Worm (Caenorhabditis elegans) whole organism, young adult: ENCODE measurements around the gene twk-12.

Experiments used
- B0019.2 ChIP-seq: fragments of 200-800 bp; sonication (Bioruptor generic); conservative IDR thresholded peaks from 2 replicates; pipeline ENCODE4 v1.3.6; 2022; ENCODE audit warnings: missing genetic modification reagents, missing genetic modification characterization, missing compliant biosample characterization
- B0035.1 ChIP-seq: sonication (generic microtip); optimal IDR thresholded peaks from 2 replicates; lab custom pipeline; 2016; ENCODE audit warnings: missing genetic modification characterization, mild to moderate bottlenecking, missing compliant biosample characterization, missing genotype, missing genetic modification reagents
- F49E8.2 ChIP-seq: sonication (generic microtip); optimal IDR thresholded peaks from 3 replicates; lab custom pipeline; 2017; ENCODE audit warnings: missing genetic modification characterization, mild to moderate bottlenecking, missing compliant biosample characterization, antibody characterized with exemption, moderate library complexity; ENCODE audit not compliant: insufficient read depth
- Y53G8AR.9 ChIP-seq: fragments of 200-800 bp; sonication (Bioruptor generic); conservative IDR thresholded peaks from 2 replicates; pipeline ENCODE4 v1.3.6; 2022; ENCODE audit warnings: missing genetic modification reagents, missing genetic modification characterization, missing compliant biosample characterization
- Y56A3A.18 ChIP-seq: fragments of 200-800 bp; sonication (Bioruptor generic); IDR thresholded peaks from 2 replicates; pipeline ENCODE4 v1.3.6; 2022; ENCODE audit warnings: missing genetic modification reagents, missing genetic modification characterization, missing compliant biosample characterization
- Y67H2A.10 ChIP-seq: fragments of 200-800 bp; sonication (Bioruptor generic); conservative IDR thresholded peaks from 2 replicates; pipeline ENCODE4 v1.3.6; 2022; ENCODE audit warnings: missing genetic modification reagents, missing genetic modification characterization, missing compliant biosample characterization
- ZK185.1 ChIP-seq: sonication (generic microtip); optimal IDR thresholded peaks from 2 replicates; lab custom pipeline; 2016; ENCODE audit warnings: mild to moderate bottlenecking, missing genetic modification characterization, missing compliant biosample characterization; ENCODE audit not compliant: poor library complexity, severe bottlenecking
- akir-1 ChIP-seq: fragments of 200-800 bp; sonication (Bioruptor generic); optimal IDR thresholded peaks from 2 replicates; lab custom pipeline; 2018; ENCODE audit warnings: mild to moderate bottlenecking, missing genetic modification characterization, moderate library complexity, missing compliant biosample characterization
- ama-1 ChIP-seq, 3 experiments: fragments of 150-350 bp in 1 of 3; sonication (generic microtip) in 2 of 3; optimal IDR thresholded peaks; 2 replicates each; lab custom pipeline; 2014 to 2018; ENCODE audit warnings: missing biosample characterization in 2 of 3, missing genetic modification characterization in 2 of 3, missing genetic modification reagents in 2 of 3
- aptf-3 ChIP-seq: fragments of 200-800 bp; sonication (Bioruptor generic); IDR thresholded peaks from 2 replicates; pipeline ENCODE4 v1.3.6; 2022; ENCODE audit warnings: missing genetic modification characterization, missing compliant biosample characterization
- atf-7 ChIP-seq: sonication (generic microtip); optimal IDR thresholded peaks from 2 replicates; lab custom pipeline; 2017; ENCODE audit warnings: mild to moderate bottlenecking, missing genetic modification characterization, missing compliant biosample characterization
- ceh-100 ChIP-seq: fragments of 200-800 bp; sonication (Bioruptor generic); IDR thresholded peaks from 2 replicates; pipeline ENCODE4 v1.3.6; 2022; ENCODE audit warnings: missing genetic modification reagents, missing genetic modification characterization, missing compliant biosample characterization
- ceh-27 ChIP-seq: fragments of 200-800 bp; sonication (Bioruptor generic); optimal IDR thresholded peaks from 2 replicates; lab custom pipeline; 2018; ENCODE audit warnings: mild to moderate bottlenecking, missing genetic modification characterization, moderate library complexity, missing compliant biosample characterization
- ceh-79 ChIP-seq: sonication (generic microtip); optimal IDR thresholded peaks from 2 replicates; lab custom pipeline; 2017; ENCODE audit warnings: mild to moderate bottlenecking, missing genetic modification characterization, missing compliant biosample characterization
- egl-44 ChIP-seq: fragments of 200-800 bp; sonication (Bioruptor generic); IDR thresholded peaks from 2 replicates; pipeline ENCODE4 v1.3.6; 2022; ENCODE audit warnings: missing genetic modification reagents, missing genetic modification characterization, missing compliant biosample characterization
- hmg-1.2 ChIP-seq: fragments of 200-800 bp; sonication (Bioruptor generic); IDR thresholded peaks from 2 replicates; pipeline ENCODE4 v1.3.6; 2022; ENCODE audit warnings: missing genetic modification reagents, missing genetic modification characterization, missing compliant biosample characterization
- lag-1 ChIP-seq: fragments of 200-800 bp; sonication (Bioruptor generic); IDR thresholded peaks from 2 replicates; pipeline ENCODE4 v1.3.6; 2022; ENCODE audit warnings: missing genetic modification reagents, missing genetic modification characterization, missing compliant biosample characterization
- let-526 ChIP-seq: fragments of 200-800 bp; sonication (Bioruptor generic); IDR thresholded peaks from 2 replicates; pipeline ENCODE4 v1.3.6; 2022; ENCODE audit warnings: missing genetic modification reagents, missing genetic modification characterization, missing compliant biosample characterization
- mes-4 ChIP-seq: sonication (generic microtip); optimal IDR thresholded peaks from 2 replicates; lab custom pipeline; 2016; ENCODE audit warnings: missing genotype, missing genetic modification characterization, missing compliant biosample characterization
- nhr-120 ChIP-seq: fragments of 200-800 bp; sonication (Bioruptor generic); IDR thresholded peaks from 2 replicates; pipeline ENCODE4 v1.3.6; 2022; ENCODE audit warnings: missing genetic modification characterization, missing compliant biosample characterization
- nhr-179 ChIP-seq: sonication (generic microtip); optimal IDR thresholded peaks from 2 replicates; lab custom pipeline; 2016; ENCODE audit warnings: mild to moderate bottlenecking, missing genetic modification characterization, missing compliant biosample characterization
- nhr-80 ChIP-seq: sonication (generic microtip); optimal IDR thresholded peaks from 2 replicates; lab custom pipeline; 2016; ENCODE audit warnings: missing genetic modification characterization, missing compliant biosample characterization
- pbrm-1 ChIP-seq: fragments of 200-800 bp; sonication (Bioruptor generic); IDR thresholded peaks from 2 replicates; pipeline ENCODE4 v1.3.6; 2022; ENCODE audit warnings: missing genetic modification reagents, missing genetic modification characterization, missing compliant biosample characterization
- rec-8 ChIP-seq, 2 experiments: sonication (generic microtip); optimal IDR thresholded peaks; 2 replicates each; lab custom pipeline; 2016; ENCODE audit warnings: mild to moderate bottlenecking in 2 of 2, missing genetic modification characterization in 2 of 2, missing genetic modification reagents in 2 of 2, missing genotype in 2 of 2, missing biosample characterization in 1 of 2, missing compliant biosample characterization in 1 of 2, moderate library complexity in 1 of 2
- sea-2 ChIP-seq: fragments of 200-800 bp; sonication (Bioruptor generic); IDR thresholded peaks from 2 replicates; pipeline ENCODE4 v1.3.6; 2022; ENCODE audit warnings: missing genetic modification characterization, missing compliant biosample characterization
- snpc-4 ChIP-seq, 5 experiments: fragments of 150-350 bp in 1 of 5; sonication (generic microtip) in 4 of 5; optimal IDR thresholded peaks; 2 replicates each; lab custom pipeline; 2014 to 2018; ENCODE audit warnings: missing genetic modification characterization in 5 of 5, missing biosample characterization in 3 of 5, antibody characterized with exemption in 2 of 5, mild to moderate bottlenecking in 2 of 5, missing compliant biosample characterization in 2 of 5, missing genotype in 2 of 5, moderate library complexity in 2 of 5, missing genetic modification reagents in 1 of 5
- sptf-2 ChIP-seq: fragments of 200-800 bp; sonication (Bioruptor generic); optimal IDR thresholded peaks from 2 replicates; lab custom pipeline; 2018; ENCODE audit warnings: mild to moderate bottlenecking, missing genetic modification characterization, missing compliant biosample characterization
- tbp1 ChIP-seq: fragments of 200-800 bp; sonication (Bioruptor generic); optimal IDR thresholded peaks from 2 replicates; lab custom pipeline; 2018; ENCODE audit warnings: mild to moderate bottlenecking, missing genetic modification characterization, missing compliant biosample characterization
- ztf-26 ChIP-seq: sonication (generic microtip); optimal IDR thresholded peaks from 2 replicates; lab custom pipeline; 2017; ENCODE audit warnings: missing genetic modification characterization, missing compliant biosample characterization

The twk-12 gene

ce11 chrV:10638515-10638914, 28.9 kb upstream of the twk-12 start:
- peak; percentile 96 for TF ChIP-seq hmg-1.2 (GFP tag; lab: Robert Waterston, UW)

DNA sequence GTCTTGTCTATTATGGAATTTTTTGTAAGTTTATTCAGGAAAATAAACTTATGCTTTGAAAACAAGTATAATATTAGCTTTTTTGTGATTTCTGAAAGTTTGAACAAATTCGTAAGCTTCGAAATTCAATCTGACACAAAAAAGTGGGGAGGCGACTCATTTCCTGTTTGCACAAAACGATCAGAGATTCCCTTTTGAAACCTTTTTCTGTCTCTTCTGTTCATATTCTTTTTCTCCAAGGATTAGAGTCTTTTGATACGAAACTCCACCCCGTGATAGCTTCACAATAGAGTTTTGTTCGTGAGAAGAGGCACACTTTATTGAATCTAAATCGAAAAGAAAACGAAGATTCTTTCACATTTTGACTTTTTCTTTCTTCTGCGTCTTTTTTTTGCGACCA, 26.4 kb upstream of the twk-12 start:
- TF ChIP-seq ceh-100 (GFP tag; lab: Robert Waterston, UW) (no peak), Y67H2A.10 (GFP tag; lab: Robert Waterston, UW) (no peak), Y56A3A.18 (GFP tag; lab: Robert Waterston, UW) (no peak), B0035.1 (tag; lab: Kevin White, UChicago) (no peak), nhr-179 (tag; lab: Kevin White, UChicago) (no peak), nhr-80 (no peak), akir-1 (GFP tag; lab: Kevin White, UChicago) (no peak)

DNA sequence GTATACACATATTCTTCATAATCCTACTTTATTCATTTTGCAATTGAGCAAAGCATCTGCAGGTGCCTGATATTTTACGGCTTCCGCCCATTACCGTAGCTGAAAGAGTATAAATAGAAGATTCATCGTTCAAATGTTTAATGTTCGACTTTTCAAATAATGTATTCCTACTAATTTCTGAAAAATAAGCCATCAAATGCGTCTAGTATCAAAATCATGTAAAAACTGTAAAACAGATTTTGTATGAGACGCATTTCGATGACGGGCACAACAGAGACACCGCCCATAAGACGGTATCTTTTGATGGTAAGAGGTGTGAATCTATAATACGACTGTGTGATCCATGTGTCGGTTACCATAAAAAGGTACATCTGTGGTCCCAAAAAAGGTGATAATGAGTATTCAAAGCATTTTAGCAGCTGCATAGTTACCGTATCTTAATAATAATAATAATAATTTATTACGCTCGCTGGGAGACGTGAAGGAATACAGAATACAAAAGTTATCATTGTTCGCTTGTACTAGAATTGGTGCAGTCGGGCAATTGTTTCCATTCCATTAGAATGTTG, 20.3 kb upstream of the twk-12 start, which contains the start of the genes C32C4.3 and C32C4.16:
C32C4.3 (minus strand) TSS at position 101 of the 569 bp plus-strand sequence.
C32C4.16 (plus strand) TSS at position 519 of the 569 bp plus-strand sequence.
- no peak for TF ChIP-seq egl-44 (GFP tag; lab: Robert Waterston, UW)
- no peak for TF ChIP-seq let-526 (GFP tag; lab: Robert Waterston, UW)
- TF ChIP-seq, all 124 proteins: peak for 0

DNA sequence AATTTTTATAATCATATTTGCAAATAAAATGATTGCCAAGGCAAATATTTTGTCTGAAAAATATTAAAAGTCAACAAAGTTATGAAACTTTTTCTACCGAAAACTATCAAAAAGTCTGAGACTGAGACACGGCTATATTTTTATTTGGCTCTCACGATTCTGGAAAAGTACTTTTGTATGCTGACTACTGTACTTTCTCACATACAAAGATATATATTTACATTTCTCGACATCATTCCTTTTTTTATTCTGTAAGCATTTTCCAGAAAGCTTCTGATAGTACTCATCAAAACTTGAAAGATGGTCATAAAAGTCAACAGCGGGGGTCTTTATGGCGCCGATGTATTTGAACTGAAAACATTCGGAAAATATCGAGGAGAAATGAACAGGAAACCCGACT, 19.2 kb upstream of the twk-12 start, which contains the start of gene aqp-6:
aqp-6 (plus strand) TSS at position 301 of the 400 bp plus-strand sequence.
- TF ChIP-seq atf-7 (tag; lab: Kevin White, UChicago) (no peak), ZK185.1 (tag; lab: Kevin White, UChicago) (no peak), pbrm-1 (no peak), ama-1 (optimal IDR thresholded peaks at IDR 0.05; lab: Kevin White, UChicago) (no peak), ama-1 (GFP tag; optimal IDR thresholded peaks at IDR 0.05; lab: Kevin White, UChicago) (no peak), rec-8 (tag; optimal IDR thresholded peaks at IDR 0.05; lab: Kevin White, UChicago) (no peak)

ce11 chrV:10654165-10654564, 13.2 kb upstream of the twk-12 start, which contains the start of gene ugt-35:
Gene ugt-35, minus strand, starts transcription at chrV:10654265.
- no peak for TF ChIP-seq B0019.2 (GFP tag; lab: Robert Waterston, UW)
- no peak for TF ChIP-seq snpc-4 (GFP tag; optimal IDR thresholded peaks at IDR 0.05; lab: Kevin White, UChicago)
- TF ChIP-seq snpc-4 (tag; optimal IDR thresholded peaks at IDR 0.05; lab: Kevin White, UChicago) = no peak
- no peak for TF ChIP-seq ztf-26 (tag; lab: Kevin White, UChicago)
- TF ChIP-seq F49E8.2 (tag; lab: Kevin White, UChicago) = no peak
- TF ChIP-seq sptf-2 (GFP tag; lab: Kevin White, UChicago) = no peak

DNA sequence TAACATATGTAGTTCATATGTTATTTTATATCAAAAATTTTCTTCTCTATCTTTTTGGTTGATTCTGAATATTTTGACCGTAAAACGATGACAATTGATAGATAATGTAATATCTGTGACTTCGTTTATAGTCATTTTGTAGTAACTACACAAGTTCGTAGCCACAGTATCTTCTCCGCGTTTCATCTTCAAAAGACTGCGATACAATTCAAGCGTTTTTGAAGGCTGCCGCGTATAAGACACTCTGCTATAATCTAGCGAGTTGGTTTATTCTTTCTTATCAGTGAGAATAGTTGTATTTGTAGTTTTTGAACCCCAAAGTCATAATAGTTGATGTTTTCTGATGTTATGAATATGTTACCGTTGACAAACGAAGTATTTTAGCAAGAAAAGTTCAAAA, 10.4 kb upstream of the twk-12 start, which contains the start of gene ugt-34:
ugt-34 (minus strand) TSS at position 21 of the 400 bp plus-strand sequence.
- no peak for TF ChIP-seq tbp1
- no peak for TF ChIP-seq snpc-4 (GFP tag; optimal IDR thresholded peaks at IDR 0.05; lab: Kevin White, UChicago)
- no peak for TF ChIP-seq snpc-4 (tag; optimal IDR thresholded peaks at IDR 0.05; lab: Kevin White, UChicago)
- TF ChIP-seq sea-2 = no peak
- TF ChIP-seq Y53G8AR.9 (GFP tag; lab: Robert Waterston, UW) = no peak
- no peak for TF ChIP-seq atf-7 (tag; lab: Kevin White, UChicago)
- no peak for TF ChIP-seq mes-4 (tag; lab: Kevin White, UChicago)
- TF ChIP-seq akir-1 (GFP tag; lab: Kevin White, UChicago) = no peak
- TF ChIP-seq lag-1 (GFP tag; lab: Robert Waterston, UW) = no peak
- TF ChIP-seq nhr-120 (GFP tag; lab: Robert Waterston, UW) = no peak
- TF ChIP-seq ceh-27 (GFP tag; lab: Kevin White, UChicago) = no peak
- no peak for TF ChIP-seq ceh-79 (tag; lab: Kevin White, UChicago)
- no peak for TF ChIP-seq aptf-3 (GFP tag; lab: Robert Waterston, UW)
